In the genomic region with DNA sequence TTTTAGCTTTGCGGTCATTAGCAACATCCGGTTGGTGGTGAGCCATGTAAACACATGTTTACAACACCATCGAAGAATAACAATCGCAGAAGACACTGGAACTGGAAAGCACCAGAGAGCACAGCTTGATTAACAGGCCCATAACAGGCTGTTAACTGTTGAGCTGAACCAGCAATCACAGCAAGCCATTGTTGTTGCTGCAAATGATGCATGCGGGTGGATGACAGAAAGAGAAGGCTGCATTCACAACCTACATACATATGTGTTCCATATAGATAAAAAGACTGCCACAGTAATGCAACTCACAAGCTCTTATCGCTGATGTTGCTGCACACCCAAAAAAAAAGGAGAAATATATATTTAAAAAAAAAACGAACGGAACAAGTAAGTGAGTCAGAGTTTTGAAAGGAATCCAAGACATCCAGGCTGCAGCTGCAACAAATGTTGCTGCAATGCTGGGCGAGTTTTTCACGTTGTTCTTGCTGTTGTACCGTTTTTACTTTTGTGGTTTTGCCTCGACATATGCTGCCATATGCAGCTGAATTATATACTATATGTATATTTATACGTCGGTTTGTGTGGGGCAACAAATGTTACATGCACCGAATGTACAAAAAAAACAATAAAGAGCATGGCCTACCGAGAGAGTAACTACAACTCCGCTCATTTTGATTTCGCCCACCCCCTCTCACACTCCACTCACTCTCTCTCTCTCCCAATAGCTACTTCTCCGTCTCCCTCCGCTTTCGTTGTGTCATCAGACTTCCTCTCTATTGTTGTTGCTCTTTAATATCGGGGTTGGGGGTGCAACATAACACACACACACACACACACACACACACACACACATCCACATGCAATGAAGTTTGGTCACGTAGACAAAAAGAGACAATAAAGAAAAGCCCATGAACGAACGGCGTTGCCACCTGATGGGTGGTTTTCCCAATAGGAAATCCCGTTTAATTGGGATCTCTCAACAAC, we compare ENCODE assay signal across 2 fruit fly cellular contexts.
A peak's percentile ranks its signal among the peaks of the same experiment; 100 is the strongest.
TF ChIP-seq lines count a peak whose summit lies in the region.

No protein-coding gene starts in this region.

TF ChIP-seq in whole organism, embryonic, 481 proteins besides CTCF, POLR2A, EP300 and RAD21 (continued from another document and continues in another):
- TF ChIP-seq oc (tag; optimal IDR thresholded peaks at IDR 0.05; lab: Kevin White, UChicago) (peak; percentile 57), ac (GFP tag; optimal IDR thresholded peaks at IDR 0.05; lab: Kevin White, UChicago) (no peak), bbx (GFP tag; IDR thresholded peaks at IDR 0.05; lab: Robert Waterston, UW; ENCODE audit: partially characterized antibody) (0 out of 2 replicates have a peak, but pooled peaks have one; percentile 37), crol (GFP tag; IDR thresholded peaks at IDR 0.05; lab: Robert Waterston, UW) (peak; percentile 91), Trl (optimal IDR thresholded peaks at IDR 0.05; lab: Kevin White, UChicago) (peak; percentile 88 to 100), Trl (GFP tag; optimal IDR thresholded peaks at IDR 0.05; lab: Kevin White, UChicago) (no peak), MBD-R2 (GFP tag; IDR thresholded peaks at IDR 0.05; lab: Robert Waterston, UW) (no peak), CG2199 (GFP tag; IDR thresholded peaks at IDR 0.05; lab: Robert Waterston, UW) (peak; percentile 86; the same call in 1 of the 3 replicates), lbe (GFP tag; optimal IDR thresholded peaks at IDR 0.05; lab: Kevin White, UChicago) (peak; percentile 6), salm (tag; optimal IDR thresholded peaks at IDR 0.05; lab: Kevin White, UChicago) (no peak), CG6813 (GFP tag; optimal IDR thresholded peaks at IDR 0.05; lab: Kevin White, UChicago) (peak; percentile 64), fd102C (GFP tag; optimal IDR thresholded peaks at IDR 0.05; lab: Kevin White, UChicago) (no peak), H15 (GFP tag; IDR thresholded peaks at IDR 0.05; lab: Robert Waterston, UW) (no peak), chinmo (GFP tag; IDR thresholded peaks at IDR 0.05; lab: Robert Waterston, UW; ENCODE audit: partially characterized antibody) (0 out of 4 replicates have a peak, but pooled peaks have one; percentile 60), pfk (GFP tag; optimal IDR thresholded peaks at IDR 0.05; lab: Kevin White, UChicago) (no peak), Hmx (GFP tag; optimal IDR thresholded peaks at IDR 0.05; lab: Kevin White, UChicago) (no peak), tx (GFP tag; optimal IDR thresholded peaks at IDR 0.05; lab: Kevin White, UChicago) (no peak), CG8290 (GFP tag; optimal IDR thresholded peaks at IDR 0.05; lab: Kevin White, UChicago) (no peak), CG8290 (tag; optimal IDR thresholded peaks at IDR 0.05; lab: Kevin White, UChicago) (peak in 1 of 2 experiments; percentile 31), chm (GFP tag; IDR thresholded peaks at IDR 0.05; lab: Robert Waterston, UW) (peak; percentile 8; the same call in 1 of the 2 replicates), CG9817 (tag; optimal IDR thresholded peaks at IDR 0.05; lab: Kevin White, UChicago) (no peak), ap (GFP tag; IDR thresholded peaks at IDR 0.05; lab: Robert Waterston, UW) (no peak), CG6254 (GFP tag; optimal IDR thresholded peaks at IDR 0.05; lab: Kevin White, UChicago) (peak; percentile 4), CG17385 (GFP tag; optimal IDR thresholded peaks at IDR 0.05; lab: Kevin White, UChicago) (peak; percentile 23), pros (GFP tag; optimal IDR thresholded peaks at IDR 0.05; lab: Kevin White, UChicago) (peak; percentile 83), CG6765 (GFP tag; optimal IDR thresholded peaks at IDR 0.05; lab: Kevin White, UChicago) (no peak), CG7839 (tag; optimal IDR thresholded peaks at IDR 0.05; lab: Kevin White, UChicago) (no peak), CG6689 (GFP tag; IDR thresholded peaks at IDR 0.05; lab: Robert Waterston, UW) (no peak), bsh (GFP tag; optimal IDR thresholded peaks at IDR 0.05; lab: Kevin White, UChicago) (peak; percentile 7 to 11), CG3726 (GFP tag; IDR thresholded peaks at IDR 0.05; lab: Robert Waterston, UW) (no peak), vvl (GFP tag; IDR thresholded peaks at IDR 0.05; lab: Robert Waterston, UW) (peak; percentile 58; the same call in 1 of the 2 replicates), CG7786 (GFP tag; optimal IDR thresholded peaks at IDR 0.05; lab: Kevin White, UChicago) (no peak), Nf-YA (GFP tag; IDR thresholded peaks at IDR 0.05; lab: Robert Waterston, UW) (no peak), CG11695 (GFP tag; IDR thresholded peaks at IDR 0.05; lab: Robert Waterston, UW) (no peak), Mrtf (GFP tag; IDR thresholded peaks at IDR 0.05; lab: Robert Waterston, UW) (no peak), tll (GFP tag; optimal IDR thresholded peaks at IDR 0.05; lab: Kevin White, UChicago) (no peak), gcm (GFP tag; optimal IDR thresholded peaks at IDR 0.05; lab: Kevin White, UChicago) (peak; percentile 89), insv (GFP tag; optimal IDR thresholded peaks at IDR 0.05; lab: Kevin White, UChicago) (peak in 1 of 2 experiments; percentile 92), Mes4 (GFP tag; optimal IDR thresholded peaks at IDR 0.05; lab: Kevin White, UChicago) (no peak), ERR (GFP tag; optimal IDR thresholded peaks at IDR 0.05; lab: Kevin White, UChicago) (no peak), Atf3 (GFP tag; optimal IDR thresholded peaks at IDR 0.05; lab: Kevin White, UChicago) (no peak), Elba2 (GFP tag; optimal IDR thresholded peaks at IDR 0.05; lab: Kevin White, UChicago) (peak; percentile 98), Hr78 (GFP tag; optimal IDR thresholded peaks at IDR 0.05; lab: Kevin White, UChicago) (peak in 1 of 2 experiments; percentile 14), CG16779 (GFP tag; IDR thresholded peaks at IDR 0.05; lab: Robert Waterston, UW) (no peak), Eip74EF (GFP tag; optimal IDR thresholded peaks at IDR 0.05; lab: Kevin White, UChicago) (no peak), CG9876 (GFP tag; optimal IDR thresholded peaks at IDR 0.05; lab: Kevin White, UChicago) (no peak), YL-1 (GFP tag; optimal IDR thresholded peaks at IDR 0.05; lab: Kevin White, UChicago) (peak; percentile 5), CG18599 (GFP tag; optimal IDR thresholded peaks at IDR 0.05; lab: Kevin White, UChicago) (no peak), HLHmδ (GFP tag; optimal IDR thresholded peaks at IDR 0.05; lab: Kevin White, UChicago) (peak; percentile 50), fd3F (GFP tag; optimal IDR thresholded peaks at IDR 0.05; lab: Kevin White, UChicago) (no peak), otp (GFP tag; IDR thresholded peaks at IDR 0.05; lab: Robert Waterston, UW) (no peak), CG10543 (GFP tag; optimal IDR thresholded peaks at IDR 0.05; lab: Kevin White, UChicago) (no peak), Asciz (GFP tag; optimal IDR thresholded peaks at IDR 0.05; lab: Kevin White, UChicago) (peak; percentile 7), psq (GFP tag; optimal IDR thresholded peaks at IDR 0.05; lab: Kevin White, UChicago) (no peak), CG17829 (tag; optimal IDR thresholded peaks at IDR 0.05; lab: Kevin White, UChicago) (no peak), CG4707 (GFP tag; optimal IDR thresholded peaks at IDR 0.05; lab: Kevin White, UChicago) (peak; percentile 42), Lpt (GFP tag; optimal IDR thresholded peaks at IDR 0.05; lab: Kevin White, UChicago) (peak; percentile 73), mld (GFP tag; IDR thresholded peaks at IDR 0.05; lab: Robert Waterston, UW; ENCODE audit: partially characterized antibody) (no peak), CG3163 (GFP tag; optimal IDR thresholded peaks at IDR 0.05; lab: Kevin White, UChicago) (peak; percentile 17), CG34376 (GFP tag; optimal IDR thresholded peaks at IDR 0.05; lab: Kevin White, UChicago) (no peak)

TF ChIP-seq in whole organism, prepupa, 60 proteins besides CTCF, POLR2A, EP300 and RAD21 (continued from another document):
- TF ChIP-seq fkh (GFP tag; optimal IDR thresholded peaks at IDR 0.05; lab: Kevin White, UChicago) = peak; percentile 78
- TF ChIP-seq CG6163 (GFP tag; IDR thresholded peaks at IDR 0.05; lab: Robert Waterston, UW) = peak; percentile 44; the same call in 2 of the 3 replicates
- no peak for TF ChIP-seq CG6792 (GFP tag; optimal IDR thresholded peaks at IDR 0.05; lab: Kevin White, UChicago)
- peak; percentile 60 for TF ChIP-seq svp (GFP tag; lab: Kevin White, UChicago)
- TF ChIP-seq CG8119 (GFP tag; IDR thresholded peaks at IDR 0.05; lab: Robert Waterston, UW) = peak; percentile 41; the same call in 2 of the 3 replicates
- TF ChIP-seq Eip75B (GFP tag; optimal IDR thresholded peaks at IDR 0.05; lab: Kevin White, UChicago) = no peak
- TF ChIP-seq CG31627 (GFP tag; optimal IDR thresholded peaks at IDR 0.05; lab: Kevin White, UChicago) = no peak
- peak; percentile 78 for TF ChIP-seq Eip93F (GFP tag; optimal IDR thresholded peaks at IDR 0.05; lab: Kevin White, UChicago)
- TF ChIP-seq CG16779 (tag; optimal IDR thresholded peaks at IDR 0.05; lab: Kevin White, UChicago) = peak; percentile 6
- no peak for TF ChIP-seq CG10669 (GFP tag; optimal IDR thresholded peaks at IDR 0.05; lab: Kevin White, UChicago)
- peak; percentile 24 for TF ChIP-seq CG1621 (tag; optimal IDR thresholded peaks at IDR 0.05; lab: Kevin White, UChicago)
